Fruit fly (Drosophila melanogaster) whole organism, embryonic: ENCODE measurements around the gene Syp.

Experiments
- CG1024 ChIP-seq: fragments of 200-800 bp; sonication (Bioruptor generic); IDR thresholded peaks from 2 replicates; pipeline ENCODE4 v1.3.6; 2022; ENCODE audit warnings: missing biosample characterization, missing genetic modification characterization
- CG10366 ChIP-seq: fragments of 200-800 bp; sonication (Bioruptor generic); IDR thresholded peaks from 2 replicates; pipeline ENCODE4 v1.3.6; 2022; ENCODE audit warnings: missing biosample characterization, missing genetic modification characterization
- CG11560 ChIP-seq: fragments of 200-800 bp; sonication (Bioruptor generic); IDR thresholded peaks from 3 replicates; pipeline ENCODE4 v1.3.6; 2022; ENCODE audit warnings: missing biosample characterization, missing genetic modification characterization
- CG16813 ChIP-seq: fragments of 200-800 bp; sonication (Bioruptor generic); IDR thresholded peaks from 3 replicates; pipeline ENCODE4 v1.3.6; 2022; ENCODE audit warnings: missing biosample characterization, missing genetic modification characterization; ENCODE audit not compliant: partially characterized antibody
- CG17568 ChIP-seq: fragments of 200-800 bp; sonication (Bioruptor generic); optimal IDR thresholded peaks from 2 replicates; lab custom pipeline; 2018; ENCODE audit warnings: missing biosample characterization, mild to moderate bottlenecking, missing genetic modification characterization, moderate library complexity
- CG17612 ChIP-seq: fragments of 200-800 bp; sonication (Bioruptor generic); IDR thresholded peaks from 2 replicates; pipeline ENCODE4 v1.3.6; 2022; ENCODE audit warnings: missing biosample characterization, missing genetic modification characterization
- CG17829 ChIP-seq: fragments of 200-800 bp; optimal IDR thresholded peaks from 2 replicates; lab custom pipeline; 2019; ENCODE audit warnings: missing biosample characterization, mild to moderate bottlenecking, missing genetic modification characterization, moderate library complexity
- CG2875 ChIP-seq: fragments of 200-800 bp; sonication (Bioruptor generic); optimal IDR thresholded peaks from 2 replicates; lab custom pipeline; 2017; ENCODE audit warnings: missing biosample characterization, mild to moderate bottlenecking, missing genetic modification characterization, missing genetic modification reagents
- CG32767 ChIP-seq: fragments of 200-800 bp; sonication (Bioruptor generic); IDR thresholded peaks from 2 replicates; pipeline ENCODE4 v1.3.6; 2022; ENCODE audit warnings: missing biosample characterization, missing genetic modification characterization
- CG3407 ChIP-seq: fragments of 200-800 bp; sonication (Bioruptor generic); optimal IDR thresholded peaks from 2 replicates; lab custom pipeline; 2018; ENCODE audit warnings: missing biosample characterization, mild to moderate bottlenecking, missing genetic modification characterization
- CG3838 ChIP-seq: fragments of 200-800 bp; sonication (Bioruptor generic); optimal IDR thresholded peaks from 3 replicates; lab custom pipeline; 2016; ENCODE audit warnings: missing biosample characterization, missing genetic modification characterization
- CG6765 ChIP-seq: fragments of 200-800 bp; sonication (Bioruptor generic); optimal IDR thresholded peaks from 3 replicates; lab custom pipeline; 2017; ENCODE audit warnings: missing biosample characterization, mild to moderate bottlenecking, missing genetic modification characterization
- CG7963 ChIP-seq: fragments of 200-800 bp; sonication (Bioruptor generic); IDR thresholded peaks from 3 replicates; pipeline ENCODE4 v1.3.6; 2022; ENCODE audit warnings: missing biosample characterization, missing genetic modification characterization; ENCODE audit not compliant: partially characterized antibody
- CG8765 ChIP-seq: fragments of 200-800 bp; sonication (Bioruptor generic); IDR thresholded peaks from 2 replicates; pipeline ENCODE4 v1.3.6; 2022; ENCODE audit warnings: missing biosample characterization, missing genetic modification characterization
- CG8944 ChIP-seq: fragments of 200-800 bp; sonication (Bioruptor generic); optimal IDR thresholded peaks from 3 replicates; lab custom pipeline; 2016; ENCODE audit warnings: missing biosample characterization, missing genetic modification characterization
- CrebB ChIP-seq: fragments of 200-800 bp; sonication (Bioruptor generic); optimal IDR thresholded peaks from 3 replicates; lab custom pipeline; 2018; ENCODE audit warnings: missing biosample characterization, mild to moderate bottlenecking, missing genetic modification characterization
- Dad ChIP-seq: fragments of 200-800 bp; sonication (Bioruptor generic); optimal IDR thresholded peaks from 3 replicates; lab custom pipeline; 2016; ENCODE audit warnings: missing biosample characterization, missing genetic modification characterization
- Dref ChIP-seq: fragments of 200-800 bp; sonication (Bioruptor generic); IDR thresholded peaks from 2 replicates; pipeline ENCODE4 v1.3.6; 2022; ENCODE audit warnings: missing biosample characterization, missing genetic modification characterization
- ERR ChIP-seq: fragments of 200-800 bp; sonication (Bioruptor generic); optimal IDR thresholded peaks from 2 replicates; lab custom pipeline; 2016; ENCODE audit warnings: missing biosample characterization, missing genetic modification characterization
- HmgD ChIP-seq: fragments of 200-800 bp; sonication (Bioruptor generic); optimal IDR thresholded peaks from 3 replicates; lab custom pipeline; 2016; ENCODE audit warnings: missing biosample characterization, missing genetic modification characterization
- Hmr ChIP-seq: fragments of 200-800 bp; sonication (Bioruptor generic); optimal IDR thresholded peaks from 3 replicates; lab custom pipeline; 2017; ENCODE audit warnings: mild to moderate bottlenecking, missing biosample characterization, missing genetic modification reagents, missing genetic modification characterization
- Hr78 ChIP-seq, 2 experiments: fragments of 200-800 bp in 1 of 2; fragments of >200 bp in 1 of 2; sonication (Bioruptor generic) in 1 of 2; optimal IDR thresholded peaks; 2 replicates each; lab custom pipeline; 2017 to 2019; ENCODE audit warnings: missing biosample characterization in 2 of 2, missing genetic modification characterization in 2 of 2, mild to moderate bottlenecking in 1 of 2, moderate library complexity in 1 of 2
- Oli ChIP-seq: fragments of 200-800 bp; sonication (Bioruptor generic); optimal IDR thresholded peaks from 2 replicates; lab custom pipeline; 2018; ENCODE audit warnings: missing biosample characterization, mild to moderate bottlenecking, missing genetic modification characterization, moderate library complexity
- PHDP ChIP-seq: fragments of 200-800 bp; sonication (Bioruptor generic); optimal IDR thresholded peaks from 3 replicates; lab custom pipeline; 2018; ENCODE audit warnings: missing biosample characterization, mild to moderate bottlenecking, missing genetic modification characterization, moderate library complexity
- YL-1 ChIP-seq: fragments of 200-800 bp; sonication (Bioruptor generic); optimal IDR thresholded peaks from 3 replicates; lab custom pipeline; 2017; ENCODE audit warnings: missing biosample characterization, mild to moderate bottlenecking, missing genetic modification characterization
- bigmax ChIP-seq: fragments of 200-800 bp; sonication (Bioruptor generic); optimal IDR thresholded peaks from 2 replicates; lab custom pipeline; 2018; ENCODE audit warnings: missing biosample characterization, mild to moderate bottlenecking, missing genetic modification characterization
- chn ChIP-seq: fragments of 200-800 bp; sonication (Bioruptor generic); optimal IDR thresholded peaks from 2 replicates; lab custom pipeline; 2016; ENCODE audit warnings: missing biosample characterization, missing genetic modification characterization
- ci ChIP-seq: fragments of 200-800 bp; sonication (Bioruptor generic); IDR thresholded peaks from 3 replicates; pipeline ENCODE4 v1.3.6; 2022; ENCODE audit warnings: missing biosample characterization, missing genetic modification characterization
- crc ChIP-seq: fragments of 200-800 bp; sonication (Bioruptor generic); optimal IDR thresholded peaks from 2 replicates; lab custom pipeline; 2016; ENCODE audit warnings: missing biosample characterization, missing genetic modification characterization
- crol ChIP-seq: fragments of 200-800 bp; sonication (Bioruptor generic); IDR thresholded peaks from 2 replicates; pipeline ENCODE4 v1.3.6; 2022; ENCODE audit warnings: missing biosample characterization, missing genetic modification characterization
- cwo ChIP-seq: fragments of 200-800 bp; sonication (Bioruptor generic); optimal IDR thresholded peaks from 3 replicates; lab custom pipeline; 2017; ENCODE audit warnings: missing biosample characterization, missing genetic modification characterization, mild to moderate bottlenecking, moderate library complexity, missing genetic modification reagents
- eyg ChIP-seq: fragments of 200-800 bp; sonication (Bioruptor generic); optimal IDR thresholded peaks from 3 replicates; lab custom pipeline; 2016; ENCODE audit warnings: missing biosample characterization, missing genetic modification characterization
- gem ChIP-seq: fragments of 200-800 bp; sonication (Bioruptor generic); optimal IDR thresholded peaks from 2 replicates; lab custom pipeline; 2019; ENCODE audit warnings: missing biosample characterization, mild to moderate bottlenecking, missing genetic modification characterization, moderate library complexity
- hkb ChIP-seq, 2 experiments: fragments of 200-800 bp in 1 of 2; fragments of >200 bp in 1 of 2; sonication (Bioruptor generic) in 1 of 2; IDR thresholded peaks in 1 of 2; optimal IDR thresholded peaks in 1 of 2; 2 replicates each; pipeline versions ENCODE4 v1.3.6 to Lab custom; 2017 to 2022; ENCODE audit warnings: missing biosample characterization in 1 of 2, missing genetic modification characterization in 1 of 2
- kah ChIP-seq: fragments of 200-800 bp; sonication (Bioruptor generic); optimal IDR thresholded peaks from 2 replicates; lab custom pipeline; 2018; ENCODE audit warnings: missing biosample characterization, mild to moderate bottlenecking, missing genetic modification characterization
- lola ChIP-seq, 3 experiments: fragments of >200 bp in 2 of 3; fragments of 200-800 bp in 1 of 3; sonication (Bioruptor generic) in 1 of 3; optimal IDR thresholded peaks; 2 replicates each; lab custom pipeline; 2017 to 2019; ENCODE audit warnings: missing biosample characterization in 3 of 3, missing genetic modification characterization in 3 of 3, mild to moderate bottlenecking in 1 of 3, moderate library complexity in 1 of 3
- mam ChIP-seq: fragments of 200-800 bp; sonication (Bioruptor generic); optimal IDR thresholded peaks from 3 replicates; lab custom pipeline; 2016; ENCODE audit warnings: missing biosample characterization, missing genetic modification characterization
- otp ChIP-seq: fragments of 200-800 bp; sonication (Bioruptor generic); IDR thresholded peaks from 3 replicates; pipeline ENCODE4, ENCODE4 v1.3.6; 2022; ENCODE audit warnings: missing biosample characterization, missing genetic modification characterization
- pan ChIP-seq, 4 experiments: fragments of >200 bp in 3 of 4; fragments of 200-800 bp in 1 of 4; sonication (Bioruptor generic) in 1 of 4; optimal IDR thresholded peaks in 3 of 4; IDR thresholded peaks in 1 of 4; 2 replicates each; pipeline versions ENCODE4 v1.3.6 to Lab custom; 2017 to 2022; ENCODE audit warnings: missing biosample characterization in 2 of 4, missing genetic modification characterization in 2 of 4, mixed read lengths in 1 of 4
- ranshi ChIP-seq: fragments of 200-800 bp; sonication (Bioruptor generic); IDR thresholded peaks from 2 replicates; pipeline ENCODE4 v1.3.6; 2022; ENCODE audit warnings: missing biosample characterization, missing genetic modification characterization
- schlank ChIP-seq: fragments of 200-800 bp; sonication (Bioruptor generic); optimal IDR thresholded peaks from 2 replicates; lab custom pipeline; 2018; ENCODE audit warnings: missing biosample characterization, mild to moderate bottlenecking, missing genetic modification characterization
- slou ChIP-seq: fragments of 200-800 bp; sonication (Bioruptor generic); optimal IDR thresholded peaks from 3 replicates; lab custom pipeline; 2016; ENCODE audit warnings: missing biosample characterization, missing genetic modification characterization
- stwl ChIP-seq: fragments of 200-800 bp; sonication (Bioruptor generic); optimal IDR thresholded peaks from 3 replicates; lab custom pipeline; 2018; ENCODE audit warnings: missing biosample characterization, mild to moderate bottlenecking, missing genetic modification characterization, moderate library complexity
- trem ChIP-seq: fragments of 200-800 bp; optimal IDR thresholded peaks from 3 replicates; lab custom pipeline; 2019; ENCODE audit warnings: missing biosample characterization, mild to moderate bottlenecking, missing genetic modification characterization, moderate library complexity
- trh ChIP-seq: fragments of 200-800 bp; sonication (Bioruptor generic); optimal IDR thresholded peaks from 2 replicates; lab custom pipeline; 2016; ENCODE audit warnings: missing biosample characterization, missing genetic modification characterization
- tx ChIP-seq: fragments of 200-800 bp; sonication (Bioruptor generic); optimal IDR thresholded peaks from 2 replicates; lab custom pipeline; 2016; ENCODE audit warnings: missing biosample characterization, missing genetic modification characterization
- vfl ChIP-seq: fragments of 200-800 bp; sonication (Bioruptor generic); optimal IDR thresholded peaks from 2 replicates; lab custom pipeline; 2016; ENCODE audit warnings: missing biosample characterization, missing genetic modification characterization
- vvl ChIP-seq: fragments of 200-800 bp; sonication (Bioruptor generic); IDR thresholded peaks from 2 replicates; pipeline ENCODE4 v1.3.6; 2022; ENCODE audit warnings: missing biosample characterization, missing genetic modification characterization

Syp gene

DNA sequence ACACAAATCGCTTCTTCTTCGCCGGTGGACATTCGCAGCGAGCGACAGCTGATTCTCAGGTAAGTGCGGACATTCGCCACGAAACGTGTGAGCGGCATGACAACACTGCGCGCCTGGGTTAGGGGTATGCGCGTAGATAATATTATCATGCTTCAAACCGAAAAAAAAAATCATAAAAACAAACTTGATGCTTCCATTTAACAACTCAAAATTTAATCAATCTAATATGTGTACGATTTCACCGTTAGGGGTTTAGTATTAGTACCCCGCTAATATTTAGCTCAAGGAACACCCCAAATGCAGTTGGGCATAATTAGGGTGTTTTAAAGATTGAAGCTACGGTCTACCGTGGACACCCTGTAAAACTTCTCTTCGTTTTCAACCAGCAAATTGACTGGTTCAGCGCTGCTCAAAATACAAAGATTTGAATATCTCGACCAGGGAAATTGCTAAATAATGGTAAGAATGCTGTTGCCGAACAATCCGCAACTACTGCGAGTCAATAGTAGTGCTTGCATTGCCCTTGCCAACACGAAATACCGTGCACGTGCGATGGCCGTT lies 65.4 kb downstream of the Syp start, which contains the start of the genes CG17271 and RpS20 (continued):
- TF ChIP-seq Oli (tag; lab: Kevin White, UChicago), result peak; percentile 74
- TF ChIP-seq CG7963 (GFP tag; lab: Robert Waterston, UW), result no peak
- peak; percentile 96 for TF ChIP-seq HmgD (GFP tag; lab: Kevin White, UChicago)
- peak; percentile 86 for TF ChIP-seq ranshi (GFP tag; lab: Robert Waterston, UW)
- peak; percentile 44; the same call in 1 of the 2 replicates for TF ChIP-seq CG17612
- TF ChIP-seq CG6765 (GFP tag; lab: Kevin White, UChicago), result peak; percentile 84
- peak; percentile 68 for TF ChIP-seq stwl (tag; lab: Kevin White, UChicago)
- peak; percentile 67 for TF ChIP-seq CG2875 (GFP tag; lab: Kevin White, UChicago)
- peak; percentile 85 for TF ChIP-seq trh (GFP tag; lab: Kevin White, UChicago)
- TF ChIP-seq tx (GFP tag; lab: Kevin White, UChicago), result peak; percentile 95
- TF ChIP-seq schlank (tag; lab: Kevin White, UChicago), result peak; percentile 43
- TF ChIP-seq CG17568, result peak; percentile 85
- TF ChIP-seq Hr78 (GFP tag; optimal IDR thresholded peaks at IDR 0.05; lab: Kevin White, UChicago), result no peak
- peak; percentile 91 for TF ChIP-seq vfl
- TF ChIP-seq CG11560 (tag; lab: Robert Waterston, UW), result peak; percentile 78
- peak; percentile 97 for TF ChIP-seq YL-1 (GFP tag; lab: Kevin White, UChicago)
- TF ChIP-seq CG3407 (GFP tag; lab: Kevin White, UChicago), result peak; percentile 75
- peak; percentile 99 for TF ChIP-seq bigmax (GFP tag; lab: Kevin White, UChicago)
- peak; percentile 95 for TF ChIP-seq vvl (GFP tag; lab: Robert Waterston, UW)
- peak; percentile 37; the same call in 1 of the 2 replicates for TF ChIP-seq Dref (GFP tag; lab: Robert Waterston, UW)
- 0 out of 2 replicates have a peak, but pooled peaks have one; percentile 20 for TF ChIP-seq crol (GFP tag; lab: Robert Waterston, UW)
- peak; percentile 92 for TF ChIP-seq otp (GFP tag; lab: Robert Waterston, UW)
- peak; percentile 96 for TF ChIP-seq CG8944 (GFP tag; lab: Kevin White, UChicago)
- TF ChIP-seq CrebB, result peak; percentile 68
- peak; percentile 64 for TF ChIP-seq trem
- peak; percentile 91 for TF ChIP-seq CG10366 (GFP tag; lab: Robert Waterston, UW)
- peak; percentile 81 for TF ChIP-seq CG8765 (GFP tag; lab: Robert Waterston, UW)
- no peak for TF ChIP-seq pan (optimal IDR thresholded peaks at IDR 0.05; lab: Kevin White, UChicago)
- peak in 1 of 2 experiments; percentile 90 for TF ChIP-seq pan (GFP tag; optimal IDR thresholded peaks at IDR 0.05 in 1 of 2, IDR thresholded peaks at IDR 0.05 in 1 of 2)
- TF ChIP-seq slou, result peak; percentile 80
- no peak for TF ChIP-seq kah (GFP tag; lab: Kevin White, UChicago)
- TF ChIP-seq Hmr (GFP tag; lab: Kevin White, UChicago), result peak; percentile 93
- peak; percentile 94 for TF ChIP-seq gem (tag; lab: Kevin White, UChicago)
- peak; percentile 88 for TF ChIP-seq CG17829
- TF ChIP-seq cwo, result peak; percentile 78
- peak; percentile 18 for TF ChIP-seq hkb (optimal IDR thresholded peaks at IDR 0.05; lab: Kevin White, UChicago)
- peak; percentile 91 for TF ChIP-seq hkb (GFP tag; IDR thresholded peaks at IDR 0.05; lab: Robert Waterston, UW)
- TF ChIP-seq CG1024 (GFP tag; lab: Robert Waterston, UW), result peak; percentile 77
- peak; percentile 91 for TF ChIP-seq ERR (GFP tag; lab: Kevin White, UChicago)
- peak; percentile 95 for TF ChIP-seq Dad (GFP tag; lab: Kevin White, UChicago)
- TF ChIP-seq PHDP (tag; lab: Kevin White, UChicago), result peak; percentile 88
- peak; percentile 97 for TF ChIP-seq mam (GFP tag; lab: Kevin White, UChicago)
- TF ChIP-seq chn, result peak; percentile 93
- peak in 1 of 3 experiments; percentile 89 for TF ChIP-seq lola (GFP tag; optimal IDR thresholded peaks at IDR 0.05; lab: Kevin White, UChicago)
- TF ChIP-seq CG3838 (GFP tag; lab: Kevin White, UChicago), result peak; percentile 56
- TF ChIP-seq CG32767 (GFP tag; lab: Robert Waterston, UW), result peak; percentile 83
- no peak for TF ChIP-seq CG16813
- peak; percentile 89 for TF ChIP-seq ci (GFP tag; lab: Robert Waterston, UW)
- peak; percentile 93 for TF ChIP-seq eyg
- TF ChIP-seq crc (GFP tag; lab: Kevin White, UChicago), result peak; percentile 94
